Worm (Caenorhabditis elegans) whole organism, late embryonic: Measurements from ENCODE around the gene clec-88.

Source experiments
- F13H6.1 ChIP-seq: sonication (generic microtip); optimal IDR thresholded peaks from 2 replicates; lab custom pipeline; 2016; ENCODE audit warnings: missing genetic modification characterization, missing compliant biosample characterization
- ama-1 ChIP-seq: fragments of 150-350 bp; optimal IDR thresholded peaks from 2 replicates; lab custom pipeline; 2014
- elt-4 ChIP-seq: sonication (generic microtip); optimal IDR thresholded peaks from 2 replicates; lab custom pipeline; 2016; ENCODE audit warnings: missing genetic modification characterization, missing compliant biosample characterization
- nfya-1 ChIP-seq: sonication (generic microtip); optimal IDR thresholded peaks from 2 replicates; lab custom pipeline; 2017; ENCODE audit warnings: missing genetic modification characterization, mild to moderate bottlenecking, missing compliant biosample characterization, antibody characterized with exemption, moderate library complexity
- sox-2 ChIP-seq: fragments of 200-800 bp; sonication (Bioruptor generic); IDR thresholded peaks from 2 replicates; pipeline ENCODE4 v1.3.6; 2022; ENCODE audit warnings: missing genetic modification reagents, missing genetic modification characterization, missing compliant biosample characterization
- zip-5 ChIP-seq: sonication (generic microtip); optimal IDR thresholded peaks from 2 replicates; lab custom pipeline; 2016; ENCODE audit warnings: missing genetic modification characterization, missing compliant biosample characterization

ce11 chrII:6387937-6388336 is 22.4 kb downstream of the clec-88 start, which contains the start of gene F58F12.2:
- no peak for TF ChIP-seq elt-4 (tag; lab: Kevin White, UChicago)
- TF ChIP-seq ama-1, result no peak
- TF ChIP-seq sox-2 (GFP tag; lab: Robert Waterston, UW), result no peak
- TF ChIP-seq F13H6.1 (tag; lab: Kevin White, UChicago), result no peak
- no peak for TF ChIP-seq nfya-1 (tag; lab: Kevin White, UChicago)
- no peak for TF ChIP-seq zip-5
